Worm (Caenorhabditis elegans) whole organism, young adult: Measurements from ENCODE around the gene ZK742.6.

Source experiments
- B0019.2 ChIP-seq: fragments of 200-800 bp; sonication (Bioruptor generic); conservative IDR thresholded peaks from 2 replicates; pipeline ENCODE4 v1.3.6; 2022; ENCODE audit warnings: missing genetic modification reagents, missing genetic modification characterization, missing compliant biosample characterization
- B0035.1 ChIP-seq: sonication (generic microtip); optimal IDR thresholded peaks from 2 replicates; lab custom pipeline; 2016; ENCODE audit warnings: missing genetic modification characterization, mild to moderate bottlenecking, missing compliant biosample characterization, missing genotype, missing genetic modification reagents
- B0261.1 ChIP-seq: sonication (generic microtip); optimal IDR thresholded peaks from 2 replicates; lab custom pipeline; 2016; ENCODE audit warnings: mild to moderate bottlenecking, missing genetic modification characterization, moderate library complexity, missing compliant biosample characterization
- B0336.3 ChIP-seq: fragments of 200-800 bp; sonication (Bioruptor generic); IDR thresholded peaks from 2 replicates; pipeline ENCODE4 v1.3.6; 2022; ENCODE audit warnings: missing genetic modification characterization, missing compliant biosample characterization
- F23B12.7 ChIP-seq: sonication (generic microtip); optimal IDR thresholded peaks from 2 replicates; lab custom pipeline; 2017; ENCODE audit warnings: missing genetic modification characterization, mild to moderate bottlenecking, missing compliant biosample characterization, antibody characterized with exemption, moderate library complexity; ENCODE audit not compliant: insufficient read depth
- F52B5.7 ChIP-seq: sonication (generic microtip); optimal IDR thresholded peaks from 2 replicates; lab custom pipeline; 2016; ENCODE audit warnings: mild to moderate bottlenecking, missing genetic modification characterization, missing compliant biosample characterization
- F57A8.1 ChIP-seq: fragments of 200-800 bp; sonication (Bioruptor generic); optimal IDR thresholded peaks from 2 replicates; lab custom pipeline; 2018; ENCODE audit warnings: mild to moderate bottlenecking, missing genetic modification characterization, moderate library complexity, missing compliant biosample characterization
- K11D2.4 ChIP-seq: fragments of 200-800 bp; sonication (Bioruptor generic); IDR thresholded peaks from 2 replicates; pipeline ENCODE4 v1.3.6; 2022; ENCODE audit warnings: missing genetic modification reagents, missing genetic modification characterization, missing compliant biosample characterization
- T07F8.4 ChIP-seq: sonication (generic microtip); optimal IDR thresholded peaks from 2 replicates; lab custom pipeline; 2016; ENCODE audit warnings: mild to moderate bottlenecking, missing genetic modification characterization, moderate library complexity, missing compliant biosample characterization
- Y53G8AR.9 ChIP-seq: fragments of 200-800 bp; sonication (Bioruptor generic); conservative IDR thresholded peaks from 2 replicates; pipeline ENCODE4 v1.3.6; 2022; ENCODE audit warnings: missing genetic modification reagents, missing genetic modification characterization, missing compliant biosample characterization
- Y56A3A.18 ChIP-seq: fragments of 200-800 bp; sonication (Bioruptor generic); IDR thresholded peaks from 2 replicates; pipeline ENCODE4 v1.3.6; 2022; ENCODE audit warnings: missing genetic modification reagents, missing genetic modification characterization, missing compliant biosample characterization
- Y67H2A.10 ChIP-seq: fragments of 200-800 bp; sonication (Bioruptor generic); conservative IDR thresholded peaks from 2 replicates; pipeline ENCODE4 v1.3.6; 2022; ENCODE audit warnings: missing genetic modification reagents, missing genetic modification characterization, missing compliant biosample characterization
- Y95B8A.8 ChIP-seq: fragments of 200-800 bp; sonication (Bioruptor generic); IDR thresholded peaks from 2 replicates; pipeline ENCODE4 v1.3.6; 2022; ENCODE audit warnings: missing genetic modification reagents, missing genetic modification characterization, missing compliant biosample characterization
- ZK185.1 ChIP-seq: sonication (generic microtip); optimal IDR thresholded peaks from 2 replicates; lab custom pipeline; 2016; ENCODE audit warnings: mild to moderate bottlenecking, missing genetic modification characterization, missing compliant biosample characterization; ENCODE audit not compliant: poor library complexity, severe bottlenecking
- akir-1 ChIP-seq: fragments of 200-800 bp; sonication (Bioruptor generic); optimal IDR thresholded peaks from 2 replicates; lab custom pipeline; 2018; ENCODE audit warnings: mild to moderate bottlenecking, missing genetic modification characterization, moderate library complexity, missing compliant biosample characterization
- aptf-2 ChIP-seq: fragments of 200-800 bp; sonication (Bioruptor generic); conservative IDR thresholded peaks from 2 replicates; pipeline ENCODE4 v1.3.6; 2022; ENCODE audit warnings: missing genetic modification reagents, missing genetic modification characterization, missing compliant biosample characterization
- attf-3 ChIP-seq: fragments of 200-800 bp; sonication (Bioruptor generic); conservative IDR thresholded peaks from 2 replicates; pipeline ENCODE4 v1.3.6; 2022; ENCODE audit warnings: missing genetic modification reagents, missing genetic modification characterization, missing compliant biosample characterization
- ceh-40 ChIP-seq: fragments of 200-800 bp; sonication (Bioruptor generic); IDR thresholded peaks from 2 replicates; pipeline ENCODE4 v1.3.6; 2022; ENCODE audit warnings: missing genetic modification characterization, missing compliant biosample characterization
- ceh-79 ChIP-seq: sonication (generic microtip); optimal IDR thresholded peaks from 2 replicates; lab custom pipeline; 2017; ENCODE audit warnings: mild to moderate bottlenecking, missing genetic modification characterization, missing compliant biosample characterization
- ceh-91 ChIP-seq: fragments of 200-800 bp; sonication (Bioruptor generic); IDR thresholded peaks from 2 replicates; pipeline ENCODE4 v1.3.6; 2022; ENCODE audit warnings: missing genetic modification reagents, missing genetic modification characterization, missing compliant biosample characterization
- chd-7 ChIP-seq: sonication (generic microtip); optimal IDR thresholded peaks from 2 replicates; lab custom pipeline; 2016; ENCODE audit warnings: mild to moderate bottlenecking, missing genetic modification characterization, moderate library complexity, missing compliant biosample characterization
- egl-18 ChIP-seq: fragments of 200-800 bp; sonication (Bioruptor generic); IDR thresholded peaks from 2 replicates; pipeline ENCODE4 v1.3.6; 2022; ENCODE audit warnings: missing genetic modification reagents, missing genetic modification characterization, missing compliant biosample characterization
- egl-44 ChIP-seq: fragments of 200-800 bp; sonication (Bioruptor generic); IDR thresholded peaks from 2 replicates; pipeline ENCODE4 v1.3.6; 2022; ENCODE audit warnings: missing genetic modification reagents, missing genetic modification characterization, missing compliant biosample characterization
- ets-4 ChIP-seq: fragments of 200-800 bp; sonication (Bioruptor generic); optimal IDR thresholded peaks from 2 replicates; lab custom pipeline; 2018; ENCODE audit warnings: mild to moderate bottlenecking, missing genetic modification characterization, missing compliant biosample characterization
- him-1 ChIP-seq: sonication (generic microtip); optimal IDR thresholded peaks from 2 replicates; lab custom pipeline; 2016; ENCODE audit warnings: missing genotype, missing genetic modification reagents, missing genetic modification characterization, missing compliant biosample characterization
- hlh-26 ChIP-seq: fragments of 200-800 bp; sonication (Bioruptor generic); conservative IDR thresholded peaks from 2 replicates; pipeline ENCODE4 v1.3.6; 2022; ENCODE audit warnings: missing genetic modification reagents, missing genetic modification characterization, missing compliant biosample characterization
- hsf-1 ChIP-seq: fragments of 200-800 bp; sonication (Bioruptor generic); IDR thresholded peaks from 2 replicates; pipeline ENCODE4 v1.3.6; 2022; ENCODE audit warnings: missing genetic modification reagents, missing genetic modification characterization, missing compliant biosample characterization
- lin-26 ChIP-seq: fragments of 200-800 bp; sonication (Bioruptor generic); IDR thresholded peaks from 2 replicates; pipeline ENCODE4 v1.3.6; 2022; ENCODE audit warnings: missing genetic modification reagents, missing genetic modification characterization, missing compliant biosample characterization
- madf-10 ChIP-seq: sonication (generic microtip); optimal IDR thresholded peaks from 2 replicates; lab custom pipeline; 2016; ENCODE audit warnings: mild to moderate bottlenecking, missing genetic modification characterization, missing compliant biosample characterization
- madf-6 ChIP-seq: fragments of 200-800 bp; sonication (Bioruptor generic); IDR thresholded peaks from 2 replicates; pipeline ENCODE4 v1.3.6; 2022; ENCODE audit warnings: missing genetic modification reagents, missing genetic modification characterization, missing compliant biosample characterization
- mes-4 ChIP-seq: sonication (generic microtip); optimal IDR thresholded peaks from 2 replicates; lab custom pipeline; 2016; ENCODE audit warnings: missing genotype, missing genetic modification characterization, missing compliant biosample characterization
- mxl-1 ChIP-seq: sonication (generic microtip); optimal IDR thresholded peaks from 2 replicates; lab custom pipeline; 2016; ENCODE audit warnings: missing genetic modification characterization, missing compliant biosample characterization
- nfya-1 ChIP-seq: sonication (generic microtip); optimal IDR thresholded peaks from 2 replicates; lab custom pipeline; 2017; ENCODE audit warnings: antibody characterized with exemption, missing compliant biosample characterization, missing genetic modification characterization, borderline replicate concordance; ENCODE audit not compliant: insufficient read depth
- nfya-2 ChIP-seq: fragments of 200-800 bp; sonication (Bioruptor generic); IDR thresholded peaks from 2 replicates; pipeline ENCODE4 v1.3.6; 2022; ENCODE audit warnings: missing genetic modification reagents, missing genetic modification characterization, missing compliant biosample characterization
- nfyb-1 ChIP-seq: fragments of 200-800 bp; sonication (Bioruptor generic); IDR thresholded peaks from 2 replicates; pipeline ENCODE4 v1.3.6; 2022; ENCODE audit warnings: missing genetic modification reagents, missing genetic modification characterization, missing compliant biosample characterization
- nhr-120 ChIP-seq: fragments of 200-800 bp; sonication (Bioruptor generic); IDR thresholded peaks from 2 replicates; pipeline ENCODE4 v1.3.6; 2022; ENCODE audit warnings: missing genetic modification characterization, missing compliant biosample characterization
- nhr-179 ChIP-seq: sonication (generic microtip); optimal IDR thresholded peaks from 2 replicates; lab custom pipeline; 2016; ENCODE audit warnings: mild to moderate bottlenecking, missing genetic modification characterization, missing compliant biosample characterization
- pbrm-1 ChIP-seq: fragments of 200-800 bp; sonication (Bioruptor generic); IDR thresholded peaks from 2 replicates; pipeline ENCODE4 v1.3.6; 2022; ENCODE audit warnings: missing genetic modification reagents, missing genetic modification characterization, missing compliant biosample characterization
- repo-1 ChIP-seq: sonication (generic microtip); optimal IDR thresholded peaks from 2 replicates; lab custom pipeline; 2017; ENCODE audit warnings: mild to moderate bottlenecking, missing genetic modification characterization, missing compliant biosample characterization
- rpc-1 ChIP-seq, 2 experiments: fragments of 150-350 bp in 1 of 2; sonication (generic microtip) in 1 of 2; optimal IDR thresholded peaks; 2 replicates each; lab custom pipeline; 2014 to 2018; ENCODE audit warnings: missing biosample characterization in 1 of 2, missing genetic modification characterization in 1 of 2, missing genetic modification reagents in 1 of 2, missing genotype in 1 of 2
- sea-2 ChIP-seq: fragments of 200-800 bp; sonication (Bioruptor generic); IDR thresholded peaks from 2 replicates; pipeline ENCODE4 v1.3.6; 2022; ENCODE audit warnings: missing genetic modification characterization, missing compliant biosample characterization
- snpc-1.3 ChIP-seq: sonication (generic microtip); optimal IDR thresholded peaks from 2 replicates; lab custom pipeline; 2017; ENCODE audit warnings: missing genetic modification characterization, mild to moderate bottlenecking, missing compliant biosample characterization, antibody characterized with exemption, moderate library complexity, missing genotype, missing genetic modification reagents; ENCODE audit not compliant: insufficient read depth
- tlf-1 ChIP-seq: fragments of 200-800 bp; sonication (Bioruptor generic); optimal IDR thresholded peaks from 2 replicates; lab custom pipeline; 2018; ENCODE audit warnings: mild to moderate bottlenecking, missing genetic modification characterization, missing compliant biosample characterization
- unc-62 ChIP-seq: fragments of 150-350 bp; optimal IDR thresholded peaks from 2 replicates; lab custom pipeline; 2014; ENCODE audit warnings: missing biosample characterization, missing genetic modification reagents, missing genetic modification characterization
- zim-3 ChIP-seq: sonication (generic microtip); optimal IDR thresholded peaks from 2 replicates; lab custom pipeline; 2017; ENCODE audit warnings: mild to moderate bottlenecking, missing genetic modification characterization, moderate library complexity, missing compliant biosample characterization
- ztf-18 ChIP-seq: sonication (generic microtip); optimal IDR thresholded peaks from 2 replicates; lab custom pipeline; 2016; ENCODE audit warnings: missing genotype, mild to moderate bottlenecking, missing genetic modification characterization, missing compliant biosample characterization
- ztf-22 ChIP-seq: fragments of 200-800 bp; sonication (Bioruptor generic); optimal IDR thresholded peaks from 2 replicates; lab custom pipeline; 2018; ENCODE audit warnings: mild to moderate bottlenecking, missing genetic modification characterization, moderate library complexity, missing compliant biosample characterization
- ztf-6 ChIP-seq: fragments of 200-800 bp; sonication (Bioruptor generic); IDR thresholded peaks from 2 replicates; pipeline ENCODE4 v1.3.6; 2022; ENCODE audit warnings: missing genetic modification reagents, missing genetic modification characterization, missing compliant biosample characterization

ZK742.6 gene

ce11 chrV:7776029-7776628 is 38.6 kb downstream of the ZK742.6 start, which contains the start of the genes rpl-39 and rps-30 (continued):
- no peak for TF ChIP-seq mes-4 (tag; lab: Kevin White, UChicago)
- no peak for TF ChIP-seq ceh-79
- peak; percentile 53; the same call in 1 of the 2 replicates for TF ChIP-seq Y67H2A.10 (GFP tag; lab: Robert Waterston, UW)
- no peak for TF ChIP-seq egl-18 (GFP tag; lab: Robert Waterston, UW)
- no peak for TF ChIP-seq Y56A3A.18 (GFP tag; lab: Robert Waterston, UW)
- peak; percentile 72 for TF ChIP-seq K11D2.4 (GFP tag; lab: Robert Waterston, UW)
- no peak for TF ChIP-seq lin-26 (GFP tag; lab: Robert Waterston, UW)
- TF ChIP-seq ceh-91 (GFP tag; lab: Robert Waterston, UW) = peak; percentile 78
- no peak for TF ChIP-seq ztf-22 (GFP tag; lab: Kevin White, UChicago)
- TF ChIP-seq nfya-1 (tag; lab: Kevin White, UChicago) = no peak
- no peak for TF ChIP-seq ets-4
- peak; percentile 46; the same call in 1 of the 2 replicates for TF ChIP-seq madf-6
- TF ChIP-seq mxl-1 (tag; lab: Kevin White, UChicago) = no peak
- no peak for TF ChIP-seq chd-7 (tag; lab: Kevin White, UChicago)
- TF ChIP-seq nfyb-1 (GFP tag; lab: Robert Waterston, UW) = no peak
- peak; percentile 52 for TF ChIP-seq ZK185.1 (tag; lab: Kevin White, UChicago)
- no peak for TF ChIP-seq him-1
- peak; percentile 56 for TF ChIP-seq snpc-1.3
- peak; percentile 62; the same call in 1 of the 2 replicates for TF ChIP-seq hsf-1 (GFP tag; lab: Robert Waterston, UW)
- no peak for TF ChIP-seq sea-2 (GFP tag; lab: Robert Waterston, UW)
- peak; percentile 90 for TF ChIP-seq F23B12.7 (tag; lab: Kevin White, UChicago)
- no peak for TF ChIP-seq ztf-18 (tag; lab: Kevin White, UChicago)
- TF ChIP-seq nfya-2 (GFP tag; lab: Robert Waterston, UW) = no peak
- TF ChIP-seq attf-3 = 0 out of 2 replicates have a peak, but pooled peaks have one; percentile 27
- TF ChIP-seq nhr-120 (GFP tag; lab: Robert Waterston, UW) = no peak
- TF ChIP-seq Y95B8A.8 (GFP tag; lab: Robert Waterston, UW) = no peak
- no peak for TF ChIP-seq B0035.1 (tag; lab: Kevin White, UChicago)
- TF ChIP-seq F57A8.1 (GFP tag; lab: Kevin White, UChicago) = no peak
- peak; percentile 83 for TF ChIP-seq pbrm-1 (GFP tag; lab: Robert Waterston, UW)
- no peak for TF ChIP-seq hlh-26 (GFP tag; lab: Robert Waterston, UW)
- TF ChIP-seq egl-44 (GFP tag; lab: Robert Waterston, UW) = no peak
- peak; percentile 22 for TF ChIP-seq unc-62
- no peak for TF ChIP-seq rpc-1 (optimal IDR thresholded peaks at IDR 0.05; lab: Kevin White, UChicago)
- TF ChIP-seq rpc-1 (tag; optimal IDR thresholded peaks at IDR 0.05; lab: Kevin White, UChicago) = no peak
- TF ChIP-seq nhr-179 (tag; lab: Kevin White, UChicago) = no peak
- TF ChIP-seq Y53G8AR.9 (GFP tag; lab: Robert Waterston, UW) = no peak
- TF ChIP-seq aptf-2 (GFP tag; lab: Robert Waterston, UW) = no peak
- no peak for TF ChIP-seq B0261.1 (tag; lab: Kevin White, UChicago)
- TF ChIP-seq F52B5.7 (tag; lab: Kevin White, UChicago) = no peak
- TF ChIP-seq ztf-6 (GFP tag; lab: Robert Waterston, UW) = no peak
- no peak for TF ChIP-seq ceh-40 (GFP tag; lab: Robert Waterston, UW)
- TF ChIP-seq zim-3 = no peak
- TF ChIP-seq akir-1 = no peak
- TF ChIP-seq repo-1 (tag; lab: Kevin White, UChicago) = no peak
- 0 out of 2 replicates have a peak, but pooled peaks have one; percentile 47 for TF ChIP-seq B0019.2 (GFP tag; lab: Robert Waterston, UW)
- peak; percentile 56 for TF ChIP-seq tlf-1
- peak; percentile 43 for TF ChIP-seq madf-10 (tag; lab: Kevin White, UChicago)
- TF ChIP-seq T07F8.4 (tag; lab: Kevin White, UChicago) = no peak
- no peak for TF ChIP-seq B0336.3 (GFP tag; lab: Robert Waterston, UW)
